Fruit fly (Drosophila melanogaster) whole organism: ENCODE results near the gene CG32727.

ENCODE experiments used
- CG8478 ChIP-seq: fragments of >200 bp; optimal IDR thresholded peaks from 2 replicates; lab custom pipeline; 2018; ENCODE audit warnings: inconsistent platforms
- Dll ChIP-seq: fragments of >200 bp; optimal IDR thresholded peaks from 2 replicates; lab custom pipeline; 2017
- EcR ChIP-seq, 2 experiments: fragments of >200 bp; optimal IDR thresholded peaks; 2 replicates each; lab custom pipeline; 2017; ENCODE audit warnings: missing biosample characterization in 2 of 2, missing genetic modification characterization in 2 of 2, missing genetic modification reagents in 2 of 2
- pan ChIP-seq: fragments of >200 bp; optimal IDR thresholded peaks from 2 replicates; lab custom pipeline; 2017
- psq ChIP-seq: fragments of >200 bp; optimal IDR thresholded peaks from 2 replicates; lab custom pipeline; 2017
- usp ChIP-seq: fragments of >200 bp; optimal IDR thresholded peaks from 2 replicates; lab custom pipeline; 2017; ENCODE audit warnings: missing biosample characterization, missing genetic modification characterization, mixed read lengths

Gene CG32727

dm6 chrX:7415027-7415426, 8.0 kb downstream of the CG32727 start:
- TF ChIP-seq usp (no peak), pan (lab: Kevin White, UChicago) (no peak), psq (lab: Kevin White, UChicago) (no peak), EcR (GFP tag; optimal IDR thresholded peaks at IDR 0.05; lab: Kevin White, UChicago) (no peak), Dll (lab: Kevin White, UChicago) (no peak), CG8478 (lab: Kevin White, UChicago) (no peak)

- TF ChIP-seq Dll (lab: Kevin White, UChicago) = no peak
- no peak for TF ChIP-seq CG8478 (lab: Kevin White, UChicago)
- no peak for TF ChIP-seq usp
- TF ChIP-seq psq (lab: Kevin White, UChicago) = no peak
- no peak for TF ChIP-seq pan (lab: Kevin White, UChicago)
- TF ChIP-seq EcR (GFP tag; optimal IDR thresholded peaks at IDR 0.05; lab: Kevin White, UChicago) = no peak
Measured at dm6 chrX:7416953-7417352, 9.9 kb downstream of the CG32727 start, which contains the start of gene CG34337. CG34337 (plus strand) TSS chrX:7417253.

dm6 chrX:7417875-7418274, 10.9 kb downstream of the CG32727 start:
- TF ChIP-seq CG8478 (lab: Kevin White, UChicago) = no peak
- no peak for TF ChIP-seq usp
- TF ChIP-seq EcR (GFP tag; optimal IDR thresholded peaks at IDR 0.05; lab: Kevin White, UChicago) = no peak
- TF ChIP-seq pan (lab: Kevin White, UChicago) = no peak
- no peak for TF ChIP-seq psq (lab: Kevin White, UChicago)
- TF ChIP-seq Dll (lab: Kevin White, UChicago) = no peak

- TF ChIP-seq pan (lab: Kevin White, UChicago) (no peak), psq (lab: Kevin White, UChicago) (no peak), CG8478 (lab: Kevin White, UChicago) (no peak), usp (no peak), EcR (GFP tag; optimal IDR thresholded peaks at IDR 0.05; lab: Kevin White, UChicago) (no peak), Dll (lab: Kevin White, UChicago) (no peak)
Measured at dm6 chrX:7418294-7418693, 11.3 kb downstream of the CG32727 start, which contains the start of gene rumpel. rumpel (plus strand) TSS chrX:7418594.

- no peak for TF ChIP-seq EcR (GFP tag; optimal IDR thresholded peaks at IDR 0.05; lab: Kevin White, UChicago)
- no peak for TF ChIP-seq usp
- no peak for TF ChIP-seq Dll (lab: Kevin White, UChicago)
- TF ChIP-seq psq (lab: Kevin White, UChicago) = no peak
- TF ChIP-seq CG8478 (lab: Kevin White, UChicago) = no peak
- TF ChIP-seq pan (lab: Kevin White, UChicago) = no peak
Measured at dm6 chrX:7422577-7422976, 15.6 kb downstream of the CG32727 start.

- TF ChIP-seq Dll (lab: Kevin White, UChicago) (no peak), CG8478 (lab: Kevin White, UChicago) (no peak)
Measured at dm6 chrX:7424742-7425141, 17.7 kb downstream of the CG32727 start, which contains the start of gene CG15036. CG15036 (minus strand) TSS chrX:7424842.

- TF ChIP-seq usp (no peak), Dll (lab: Kevin White, UChicago) (no peak), EcR (GFP tag; optimal IDR thresholded peaks at IDR 0.05; lab: Kevin White, UChicago) (no peak), psq (lab: Kevin White, UChicago) (no peak), pan (lab: Kevin White, UChicago) (no peak), CG8478 (lab: Kevin White, UChicago) (no peak)
Measured at dm6 chrX:7425643-7426042, 18.6 kb downstream of the CG32727 start, which contains the start of gene CG32726. CG32726 (minus strand) TSS chrX:7425743.

dm6 chrX:7432393-7432792, 25.4 kb downstream of the CG32727 start:
- TF ChIP-seq psq (lab: Kevin White, UChicago) (no peak), pan (lab: Kevin White, UChicago) (no peak), CG8478 (lab: Kevin White, UChicago) (no peak)

- TF ChIP-seq Dll (lab: Kevin White, UChicago) (no peak), usp (no peak), psq (lab: Kevin White, UChicago) (no peak), CG8478 (lab: Kevin White, UChicago) (no peak), EcR (GFP tag; optimal IDR thresholded peaks at IDR 0.05; lab: Kevin White, UChicago) (no peak), pan (lab: Kevin White, UChicago) (no peak)
Measured at dm6 chrX:7445023-7445422, 38.0 kb downstream of the CG32727 start.

- TF ChIP-seq usp (no peak), EcR (GFP tag; optimal IDR thresholded peaks at IDR 0.05; lab: Kevin White, UChicago) (no peak), psq (lab: Kevin White, UChicago) (no peak), Dll (lab: Kevin White, UChicago) (no peak), pan (lab: Kevin White, UChicago) (no peak), CG8478 (lab: Kevin White, UChicago) (no peak)
Measured at dm6 chrX:7451909-7452308, 44.9 kb downstream of the CG32727 start, which contains the start of gene CG11368. CG11368 (plus strand) TSS chrX:7452209.

- TF ChIP-seq psq (lab: Kevin White, UChicago) = no peak
- TF ChIP-seq usp = no peak
- no peak for TF ChIP-seq EcR (GFP tag; optimal IDR thresholded peaks at IDR 0.05; lab: Kevin White, UChicago)
- no peak for TF ChIP-seq pan (lab: Kevin White, UChicago)
- no peak for TF ChIP-seq CG8478 (lab: Kevin White, UChicago)
- no peak for TF ChIP-seq Dll (lab: Kevin White, UChicago)
Measured at dm6 chrX:7453236-7453635, 46.2 kb downstream of the CG32727 start, which contains the start of gene CG43198. CG43198 (minus strand) TSS chrX:7453336.
